Fruit fly (Drosophila melanogaster): ENCODE results near the gene CG5112.

Gene CG5112

DNA sequence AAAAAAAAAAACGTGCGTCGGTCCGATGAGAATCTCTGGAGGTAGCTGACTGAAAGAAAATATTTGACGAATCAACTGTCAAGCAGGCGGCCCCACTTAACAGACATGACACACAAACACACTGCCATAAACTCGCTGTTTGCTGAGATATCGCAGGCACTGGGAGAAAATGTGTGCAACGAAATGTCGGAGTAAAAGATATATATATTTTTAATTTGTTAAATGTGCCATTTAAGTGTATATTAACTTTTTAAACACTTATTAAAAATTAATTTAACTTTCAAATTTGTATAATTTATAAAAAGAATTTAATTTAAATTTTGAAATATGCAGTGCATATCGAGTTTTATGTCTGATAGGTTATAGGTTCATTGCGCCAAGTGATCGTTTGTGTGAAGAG, 2.1 kb upstream of the CG5112 start (continued):
- no peak for TF ChIP-seq CG8765 (GFP tag; IDR thresholded peaks at IDR 0.05)
- no peak for TF ChIP-seq maf-S (GFP tag; optimal IDR thresholded peaks at IDR 0.05)
- peak; percentile 13 for TF ChIP-seq kay (GFP tag; optimal IDR thresholded peaks at IDR 0.05)
- peak; percentile 28; the same call in 1 of the 4 replicates for TF ChIP-seq Gug (GFP tag; IDR thresholded peaks at IDR 0.05)
- peak; percentile 56 for TF ChIP-seq CG4820 (GFP tag; optimal IDR thresholded peaks at IDR 0.05)
- TF ChIP-seq Dp (GFP tag; optimal IDR thresholded peaks at IDR 0.05) = no peak
- peak; percentile 44; the same call in 1 of the 3 replicates for TF ChIP-seq zfh1 (GFP tag; IDR thresholded peaks at IDR 0.05)
- TF ChIP-seq CG15696 (tag; optimal IDR thresholded peaks at IDR 0.05) = peak; percentile 71
- peak; percentile 24 for TF ChIP-seq CG4328 (GFP tag; optimal IDR thresholded peaks at IDR 0.05)
- peak; percentile 69 for TF ChIP-seq CG14710 (tag; optimal IDR thresholded peaks at IDR 0.05)
- peak; percentile 52; the same call in 1 of the 2 replicates for TF ChIP-seq HLH3B (GFP tag; IDR thresholded peaks at IDR 0.05)
- TF ChIP-seq nerfin-2 (GFP tag; IDR thresholded peaks at IDR 0.05; ENCODE audit: partially characterized antibody) = no peak
- TF ChIP-seq Oaz (GFP tag; IDR thresholded peaks at IDR 0.05) = no peak
- no peak for TF ChIP-seq crol (GFP tag; IDR thresholded peaks at IDR 0.05)
- no peak for TF ChIP-seq hbn (GFP tag; IDR thresholded peaks at IDR 0.05; ENCODE audit: partially characterized antibody)
- peak; percentile 54 for TF ChIP-seq Spps (tag; optimal IDR thresholded peaks at IDR 0.05)
- peak; percentile 59 for TF ChIP-seq tin (GFP tag; optimal IDR thresholded peaks at IDR 0.05)
- TF ChIP-seq Sry-δ (GFP tag; optimal IDR thresholded peaks at IDR 0.05) = no peak
- TF ChIP-seq aop (GFP tag; IDR thresholded peaks at IDR 0.05) = no peak
- no peak for TF ChIP-seq Deaf1 (tag; optimal IDR thresholded peaks at IDR 0.05)
- no peak for TF ChIP-seq vnd (GFP tag; IDR thresholded peaks at IDR 0.05; ENCODE audit: partially characterized antibody)
- no peak for TF ChIP-seq mam (GFP tag; optimal IDR thresholded peaks at IDR 0.05)
- TF ChIP-seq CG30403 (GFP tag; optimal IDR thresholded peaks at IDR 0.05) = peak; percentile 42
- no peak for TF ChIP-seq Dll (GFP tag; IDR thresholded peaks at IDR 0.05; ENCODE audit: partially characterized antibody)
- no peak for TF ChIP-seq Scr (GFP tag; IDR thresholded peaks at IDR 0.05; ENCODE audit: partially characterized antibody)
- peak; percentile 66 for TF ChIP-seq ATbp (GFP tag; optimal IDR thresholded peaks at IDR 0.05)
- no peak for TF ChIP-seq CG8478 (optimal IDR thresholded peaks at IDR 0.05)
- peak; percentile 57; the same call in 2 of the 3 replicates for TF ChIP-seq dysf (GFP tag; IDR thresholded peaks at IDR 0.05)
- no peak for TF ChIP-seq CG10321 (GFP tag; IDR thresholded peaks at IDR 0.05)
- TF ChIP-seq luna (GFP tag; optimal IDR thresholded peaks at IDR 0.05) = no peak
- no peak for TF ChIP-seq CG9437 (GFP tag; optimal IDR thresholded peaks at IDR 0.05)
- TF ChIP-seq ham (GFP tag; IDR thresholded peaks at IDR 0.05) = no peak
- TF ChIP-seq ewg (GFP tag; optimal IDR thresholded peaks at IDR 0.05) = no peak
- TF ChIP-seq Bgb (GFP tag; IDR thresholded peaks at IDR 0.05; ENCODE audit: partially characterized antibody) = no peak
- no peak for TF ChIP-seq CG17186 (GFP tag; optimal IDR thresholded peaks at IDR 0.05)
- TF ChIP-seq trem (tag; optimal IDR thresholded peaks at IDR 0.05) = peak; percentile 50
- peak; percentile 55 for TF ChIP-seq gsb-n (tag; optimal IDR thresholded peaks at IDR 0.05)
- TF ChIP-seq CG8944 (GFP tag; optimal IDR thresholded peaks at IDR 0.05) = no peak
- no peak for TF ChIP-seq gcm2 (GFP tag; optimal IDR thresholded peaks at IDR 0.05)
- no peak for TF ChIP-seq CG30020 (tag; optimal IDR thresholded peaks at IDR 0.05)
- TF ChIP-seq repo (GFP tag; optimal IDR thresholded peaks at IDR 0.05) = no peak
- peak; percentile 38; the same call in 1 of the 3 replicates for TF ChIP-seq croc (GFP tag; conservative IDR thresholded peaks at IDR 0.05)
- TF ChIP-seq hb (GFP tag; IDR thresholded peaks at IDR 0.05; ENCODE audit: partially characterized antibody) = no peak
- no peak for TF ChIP-seq CG13123 (GFP tag; optimal IDR thresholded peaks at IDR 0.05)
- TF ChIP-seq CG16813 (GFP tag; IDR thresholded peaks at IDR 0.05; ENCODE audit: partially characterized antibody) = no peak
- TF ChIP-seq h (optimal IDR thresholded peaks at IDR 0.05) = no peak
- no peak for TF ChIP-seq chif (GFP tag; optimal IDR thresholded peaks at IDR 0.05)
- no peak for TF ChIP-seq ems (GFP tag; optimal IDR thresholded peaks at IDR 0.05)
- peak; percentile 27 for TF ChIP-seq salm (tag; optimal IDR thresholded peaks at IDR 0.05)
- TF ChIP-seq CG1647 (GFP tag; optimal IDR thresholded peaks at IDR 0.05) = no peak
- TF ChIP-seq Xbp1 (GFP tag; optimal IDR thresholded peaks at IDR 0.05) = peak; percentile 16
- TF ChIP-seq chn (GFP tag; optimal IDR thresholded peaks at IDR 0.05) = no peak
